Worm (Caenorhabditis elegans) whole organism, early embryonic: ENCODE measurements around the gene str-160.

ENCODE experiments used
- B0310.2 ChIP-seq: sonication (generic microtip); optimal IDR thresholded peaks from 2 replicates; lab custom pipeline; 2016; ENCODE audit warnings: mild to moderate bottlenecking, missing genetic modification characterization, missing compliant biosample characterization
- F13C5.2 ChIP-seq: sonication (generic microtip); optimal IDR thresholded peaks from 2 replicates; lab custom pipeline; 2017; ENCODE audit warnings: mild to moderate bottlenecking, missing genetic modification characterization, inconsistent platforms, missing compliant biosample characterization
- aly-1 ChIP-seq: sonication (generic microtip); optimal IDR thresholded peaks from 2 replicates; lab custom pipeline; 2016; ENCODE audit warnings: missing genetic modification characterization, missing compliant biosample characterization
- ama-1 ChIP-seq: fragments of 150-350 bp; optimal IDR thresholded peaks from 2 replicates; lab custom pipeline; 2014
- ceh-13 ChIP-seq: fragments of 200-800 bp; sonication (Bioruptor generic); optimal IDR thresholded peaks from 2 replicates; lab custom pipeline; 2018; ENCODE audit warnings: mild to moderate bottlenecking, missing genetic modification characterization, missing compliant biosample characterization
- ceh-36 ChIP-seq: sonication (generic microtip); optimal IDR thresholded peaks from 2 replicates; lab custom pipeline; 2016; ENCODE audit warnings: missing genetic modification characterization, inconsistent platforms, missing compliant biosample characterization
- ets-7 ChIP-seq: sonication (generic microtip); optimal IDR thresholded peaks from 2 replicates; lab custom pipeline; 2016; ENCODE audit warnings: missing genotype, missing genetic modification characterization, missing compliant biosample characterization
- flt-1 ChIP-seq: fragments of 200-800 bp; sonication (Bioruptor generic); IDR thresholded peaks from 2 replicates; pipeline ENCODE4 v1.3.6; 2022; ENCODE audit warnings: missing genetic modification characterization, missing compliant biosample characterization
- hmbx-1 ChIP-seq: sonication (generic microtip); optimal IDR thresholded peaks from 2 replicates; lab custom pipeline; 2016; ENCODE audit warnings: mild to moderate bottlenecking, missing genetic modification characterization, missing compliant biosample characterization
- hmg-4 ChIP-seq: fragments of 200-800 bp; sonication (Bioruptor generic); optimal IDR thresholded peaks from 2 replicates; lab custom pipeline; 2018; ENCODE audit warnings: mild to moderate bottlenecking, missing genetic modification characterization, missing compliant biosample characterization
- hnd-1 ChIP-seq: sonication (generic microtip); optimal IDR thresholded peaks from 2 replicates; lab custom pipeline; 2016; ENCODE audit warnings: missing genetic modification characterization, missing compliant biosample characterization
- pes-1 ChIP-seq: fragments of 200-800 bp; sonication (Bioruptor generic); IDR thresholded peaks from 2 replicates; pipeline ENCODE4 v1.3.6; 2022; ENCODE audit warnings: missing genetic modification reagents, missing genetic modification characterization, missing compliant biosample characterization
- scrt-1 ChIP-seq: fragments of 200-800 bp; sonication (Bioruptor generic); IDR thresholded peaks from 2 replicates; pipeline ENCODE4 v1.3.6; 2022; ENCODE audit warnings: missing genetic modification characterization, missing compliant biosample characterization
- sea-1 ChIP-seq: fragments of 200-800 bp; sonication (Bioruptor generic); conservative IDR thresholded peaks from 2 replicates; pipeline ENCODE4 v1.3.6; 2022; ENCODE audit warnings: missing genetic modification characterization, missing compliant biosample characterization
- tbx-11 ChIP-seq: fragments of 200-800 bp; sonication (Bioruptor generic); IDR thresholded peaks from 2 replicates; pipeline ENCODE4 v1.3.6; 2022; ENCODE audit warnings: missing genetic modification characterization, missing compliant biosample characterization
- tbx-37 ChIP-seq: fragments of 200-800 bp; sonication (Bioruptor generic); conservative IDR thresholded peaks from 2 replicates; pipeline ENCODE4 v1.3.6; 2022; ENCODE audit warnings: missing genetic modification reagents, missing genetic modification characterization, missing compliant biosample characterization
- tra-4 ChIP-seq: sonication (generic microtip); optimal IDR thresholded peaks from 2 replicates; lab custom pipeline; 2017; ENCODE audit warnings: missing genetic modification characterization, missing compliant biosample characterization

str-160 gene

DNA sequence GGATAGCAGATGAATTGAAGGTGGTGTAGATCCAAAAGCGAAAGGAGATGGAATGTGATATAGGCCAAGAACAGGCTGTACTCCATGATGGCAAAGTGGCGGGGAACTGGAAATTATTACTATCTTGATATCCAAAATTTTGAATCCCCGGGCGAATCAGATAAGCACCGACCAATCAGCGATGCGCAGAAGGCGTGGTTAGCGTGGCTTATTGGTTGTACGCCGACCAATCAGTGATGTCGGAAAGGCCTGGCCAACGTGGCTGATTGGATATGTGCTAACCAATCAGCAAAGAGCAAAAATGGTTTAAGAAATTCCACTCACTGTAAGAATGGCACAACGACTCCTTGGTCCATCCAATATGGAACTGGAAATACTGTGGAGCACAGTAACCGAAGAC is 45.3 kb downstream of the str-160 start:
- TF ChIP-seq F13C5.2 (tag; lab: Kevin White, UChicago) (no peak), ceh-13 (GFP tag; lab: Kevin White, UChicago) (no peak), sea-1 (GFP tag; lab: Robert Waterston, UW) (no peak), ets-7 (tag; lab: Kevin White, UChicago) (no peak), aly-1 (tag; lab: Kevin White, UChicago) (no peak), pes-1 (no peak), hmg-4 (GFP tag; lab: Kevin White, UChicago) (no peak), scrt-1 (GFP tag; lab: Robert Waterston, UW) (no peak), tbx-11 (no peak), B0310.2 (tag; lab: Kevin White, UChicago) (no peak), ama-1 (lab: Kevin White, UChicago) (no peak), ceh-36 (no peak), tbx-37 (GFP tag; lab: Robert Waterston, UW) (no peak), tra-4 (tag; lab: Kevin White, UChicago) (no peak)

ce11 chrV:1781922-1782321 is 47.3 kb downstream of the str-160 start, which contains the start of gene F36H9.5:
TSS of gene F36H9.5 (minus strand) at chrV:1782022.
- TF ChIP-seq sea-1 (GFP tag; lab: Robert Waterston, UW) (no peak), tbx-11 (no peak), ceh-36 (no peak), ets-7 (tag; lab: Kevin White, UChicago) (no peak), ama-1 (lab: Kevin White, UChicago) (no peak), hnd-1 (tag; lab: Kevin White, UChicago) (no peak), aly-1 (tag; lab: Kevin White, UChicago) (no peak), ceh-13 (GFP tag; lab: Kevin White, UChicago) (no peak), tbx-37 (GFP tag; lab: Robert Waterston, UW) (no peak), hmbx-1 (no peak), tra-4 (tag; lab: Kevin White, UChicago) (no peak), pes-1 (no peak), flt-1 (GFP tag; lab: Robert Waterston, UW) (no peak), scrt-1 (GFP tag; lab: Robert Waterston, UW) (no peak), B0310.2 (tag; lab: Kevin White, UChicago) (no peak), hmg-4 (GFP tag; lab: Kevin White, UChicago) (no peak), F13C5.2 (tag; lab: Kevin White, UChicago) (no peak)
